Fruit fly (Drosophila melanogaster) whole organism, embryonic: Measurements from ENCODE around the gene CG9289.

Experiments used
- Dll ChIP-seq: fragments of 200-800 bp; sonication (Bioruptor generic); IDR thresholded peaks from 4 replicates; pipeline ENCODE4 v1.3.6; 2022; ENCODE audit warnings: missing biosample characterization, missing genetic modification characterization; ENCODE audit not compliant: partially characterized antibody
- Hmx ChIP-seq: fragments of 200-800 bp; sonication (Bioruptor generic); optimal IDR thresholded peaks from 2 replicates; lab custom pipeline; 2016; ENCODE audit warnings: missing biosample characterization, missing genetic modification characterization

dm6 chr2L:8707522-8707921 lies 23.3 kb upstream of the CG9289 start:
- TF ChIP-seq Hmx (GFP tag; lab: Kevin White, UChicago), result no peak
- no peak for TF ChIP-seq Dll (GFP tag; lab: Robert Waterston, UW)
